Worm (Caenorhabditis elegans) whole organism, mixed stage, embryonic: Measurements from ENCODE around the gene mec-12.

ENCODE experiments used
- M03D4.4 ChIP-seq: sonication (generic microtip); optimal IDR thresholded peaks from 2 replicates; lab custom pipeline; 2017; ENCODE audit warnings: mild to moderate bottlenecking, missing genetic modification characterization, missing compliant biosample characterization
- bed-3 ChIP-seq: fragments of 200-800 bp; sonication (Bioruptor generic); optimal IDR thresholded peaks from 3 replicates; lab custom pipeline; 2018; ENCODE audit warnings: mild to moderate bottlenecking, missing genetic modification characterization, moderate library complexity, missing compliant biosample characterization
- blmp-1 ChIP-seq: fragments of 150-350 bp; optimal IDR thresholded peaks from 2 replicates; lab custom pipeline; 2014; ENCODE audit warnings: missing biosample characterization, missing genetic modification characterization
- ceh-39 ChIP-seq: fragments of 150-350 bp; optimal IDR thresholded peaks from 2 replicates; lab custom pipeline; 2014; ENCODE audit warnings: missing biosample characterization, missing genetic modification characterization
- ceh-43 ChIP-seq: fragments of 200-800 bp; sonication (Bioruptor generic); optimal IDR thresholded peaks from 2 replicates; lab custom pipeline; 2018; ENCODE audit warnings: mild to moderate bottlenecking, missing genetic modification characterization, moderate library complexity, missing compliant biosample characterization
- ceh-83 ChIP-seq: fragments of 200-800 bp; sonication (Bioruptor generic); optimal IDR thresholded peaks from 2 replicates; lab custom pipeline; 2018; ENCODE audit warnings: mild to moderate bottlenecking, missing genetic modification characterization, missing compliant biosample characterization
- ces-1 ChIP-seq: fragments of 150-350 bp; optimal IDR thresholded peaks from 2 replicates; lab custom pipeline; 2014; ENCODE audit warnings: missing biosample characterization, missing genetic modification reagents, missing genetic modification characterization
- cnd-1 ChIP-seq: fragments of 200-800 bp; sonication (Bioruptor generic); optimal IDR thresholded peaks from 2 replicates; lab custom pipeline; 2018; ENCODE audit warnings: mild to moderate bottlenecking, missing genetic modification characterization, missing compliant biosample characterization
- drap-1 ChIP-seq: fragments of 200-800 bp; sonication (Bioruptor generic); optimal IDR thresholded peaks from 3 replicates; lab custom pipeline; 2018; ENCODE audit warnings: mild to moderate bottlenecking, missing genetic modification characterization, missing compliant biosample characterization
- elt-1 ChIP-seq: sonication (generic microtip); optimal IDR thresholded peaks from 2 replicates; lab custom pipeline; 2017; ENCODE audit warnings: missing genetic modification characterization, mild to moderate bottlenecking, missing compliant biosample characterization, antibody characterized with exemption, moderate library complexity, borderline replicate concordance; ENCODE audit not compliant: insufficient read depth
- elt-3 ChIP-seq: fragments of 150-350 bp; optimal IDR thresholded peaks from 2 replicates; lab custom pipeline; 2014; ENCODE audit warnings: missing biosample characterization, missing genetic modification characterization
- flh-1 ChIP-seq: fragments of 200-800 bp; sonication (Bioruptor generic); optimal IDR thresholded peaks from 2 replicates; lab custom pipeline; 2018; ENCODE audit warnings: mild to moderate bottlenecking, missing genetic modification characterization, moderate library complexity, missing compliant biosample characterization
- ham-2 ChIP-seq: fragments of 200-800 bp; sonication (Bioruptor generic); optimal IDR thresholded peaks from 2 replicates; lab custom pipeline; 2018; ENCODE audit warnings: mild to moderate bottlenecking, missing genetic modification characterization, missing compliant biosample characterization
- hlh-1 ChIP-seq: fragments of 150-350 bp; optimal IDR thresholded peaks from 2 replicates; lab custom pipeline; 2014; ENCODE audit warnings: missing biosample characterization, missing genetic modification reagents, missing genetic modification characterization
- lin-13 ChIP-seq: fragments of 150-350 bp; optimal IDR thresholded peaks from 2 replicates; lab custom pipeline; 2014; ENCODE audit warnings: missing biosample characterization, missing genetic modification characterization
- lin-32 ChIP-seq: fragments of 200-800 bp; sonication (Bioruptor generic); optimal IDR thresholded peaks from 2 replicates; lab custom pipeline; 2018; ENCODE audit warnings: mild to moderate bottlenecking, missing genetic modification characterization, missing compliant biosample characterization
- lsy-2 ChIP-seq: fragments of 150-350 bp; optimal IDR thresholded peaks from 2 replicates; lab custom pipeline; 2014; ENCODE audit warnings: missing biosample characterization, missing genetic modification characterization
- mab-5 ChIP-seq: fragments of 150-350 bp; optimal IDR thresholded peaks from 2 replicates; lab custom pipeline; 2014; ENCODE audit warnings: missing biosample characterization, missing genetic modification characterization
- mep-1 ChIP-seq: fragments of 150-350 bp; optimal IDR thresholded peaks from 2 replicates; lab custom pipeline; 2017; ENCODE audit warnings: missing biosample characterization, missing genetic modification reagents, missing genetic modification characterization, inconsistent platforms
- mls-2 ChIP-seq: sonication (generic microtip); optimal IDR thresholded peaks from 2 replicates; lab custom pipeline; 2016; ENCODE audit warnings: mild to moderate bottlenecking, missing genetic modification characterization, moderate library complexity, missing compliant biosample characterization
- nhr-12 ChIP-seq: fragments of 150-350 bp; optimal IDR thresholded peaks from 2 replicates; lab custom pipeline; 2014; ENCODE audit warnings: missing biosample characterization, missing genetic modification characterization
- nhr-2 ChIP-seq: fragments of 150-350 bp; optimal IDR thresholded peaks from 2 replicates; lab custom pipeline; 2014; ENCODE audit warnings: missing biosample characterization, missing genetic modification characterization
- nhr-28 ChIP-seq: fragments of 150-350 bp; optimal IDR thresholded peaks from 2 replicates; lab custom pipeline; 2014; ENCODE audit warnings: missing biosample characterization, missing genetic modification characterization
- nhr-76 ChIP-seq: sonication (generic microtip); optimal IDR thresholded peaks from 2 replicates; lab custom pipeline; 2017; ENCODE audit warnings: missing biosample characterization, missing genetic modification characterization
- sem-2 ChIP-seq: fragments of 200-800 bp; sonication (Bioruptor generic); optimal IDR thresholded peaks from 2 replicates; lab custom pipeline; 2018; ENCODE audit warnings: mild to moderate bottlenecking, missing genetic modification characterization, missing compliant biosample characterization
- snpc-4 ChIP-seq: fragments of 150-350 bp; optimal IDR thresholded peaks from 2 replicates; lab custom pipeline; 2014; ENCODE audit warnings: missing biosample characterization, missing genetic modification characterization
- sptf-1 ChIP-seq: sonication (generic microtip); optimal IDR thresholded peaks from 2 replicates; lab custom pipeline; 2017; ENCODE audit warnings: mild to moderate bottlenecking, missing genetic modification characterization, moderate library complexity, missing compliant biosample characterization
- tbx-8 ChIP-seq: fragments of 200-800 bp; sonication (Bioruptor generic); optimal IDR thresholded peaks from 2 replicates; lab custom pipeline; 2018; ENCODE audit warnings: mild to moderate bottlenecking, missing genetic modification characterization, moderate library complexity, missing compliant biosample characterization
- unc-120 ChIP-seq: sonication (generic microtip); optimal IDR thresholded peaks from 2 replicates; lab custom pipeline; 2017; ENCODE audit warnings: missing genetic modification characterization, missing compliant biosample characterization; ENCODE audit not compliant: poor library complexity, severe bottlenecking
- unc-39 ChIP-seq: fragments of 150-350 bp; optimal IDR thresholded peaks from 2 replicates; lab custom pipeline; 2014; ENCODE audit warnings: missing biosample characterization, missing genetic modification characterization
- unc-62 ChIP-seq: fragments of 150-350 bp; optimal IDR thresholded peaks from 2 replicates; lab custom pipeline; 2014; ENCODE audit warnings: missing biosample characterization, missing genetic modification reagents, missing genetic modification characterization
- zip-8 ChIP-seq: fragments of 150-350 bp; optimal IDR thresholded peaks from 2 replicates; lab custom pipeline; 2014; ENCODE audit warnings: missing biosample characterization, missing genetic modification characterization
- ztf-11 ChIP-seq: fragments of 150-350 bp; optimal IDR thresholded peaks from 2 replicates; lab custom pipeline; 2014; ENCODE audit warnings: missing biosample characterization, missing genetic modification characterization

Gene mec-12

ce11 chrIII:3107530-3107929 lies 31.5 kb downstream of the mec-12 start:
- no peak for TF ChIP-seq cnd-1
- TF ChIP-seq ztf-11 (tag; lab: Kevin White, UChicago): no peak
- no peak for TF ChIP-seq zip-8
- no peak for TF ChIP-seq M03D4.4
- no peak for TF ChIP-seq lin-32 (GFP tag; lab: Kevin White, UChicago)
- TF ChIP-seq bed-3: no peak
- no peak for TF ChIP-seq hlh-1
- TF ChIP-seq sem-2 (GFP tag; lab: Kevin White, UChicago): no peak
- TF ChIP-seq nhr-28 (tag; lab: Kevin White, UChicago): no peak
- TF ChIP-seq mls-2 (tag; lab: Kevin White, UChicago): no peak
- TF ChIP-seq unc-39 (tag; lab: Kevin White, UChicago): no peak
- TF ChIP-seq mab-5 (tag; lab: Kevin White, UChicago): no peak
- no peak for TF ChIP-seq blmp-1
- TF ChIP-seq ceh-39 (tag; lab: Kevin White, UChicago): no peak
- TF ChIP-seq ceh-43 (GFP tag; lab: Kevin White, UChicago): no peak
- no peak for TF ChIP-seq nhr-76 (tag; lab: Kevin White, UChicago)
- no peak for TF ChIP-seq lsy-2 (tag; lab: Kevin White, UChicago)
- TF ChIP-seq unc-120: no peak
- no peak for TF ChIP-seq elt-1 (tag; lab: Kevin White, UChicago)
- TF ChIP-seq drap-1 (GFP tag; lab: Kevin White, UChicago): no peak

DNA sequence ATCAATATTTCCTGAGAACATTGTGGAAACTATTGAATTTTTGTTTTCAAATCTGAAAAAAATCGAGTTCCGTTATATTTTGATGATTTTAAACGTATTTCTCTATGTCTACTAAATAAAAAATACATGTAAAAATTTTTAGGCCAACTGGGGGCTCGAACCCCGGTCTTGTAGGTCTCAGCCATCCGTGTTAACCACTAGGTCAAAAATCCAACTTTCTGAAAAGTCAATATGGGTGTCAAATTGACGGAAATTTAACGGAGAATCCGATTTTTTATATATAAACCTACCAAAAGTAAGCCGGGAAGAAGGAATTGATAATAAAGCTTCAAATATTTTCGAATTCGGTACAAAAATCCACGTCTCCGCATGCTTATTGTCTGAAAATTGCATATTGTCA lies 32.7 kb downstream of the mec-12 start:
- TF ChIP-seq nhr-28 (tag; lab: Kevin White, UChicago): no peak
- no peak for TF ChIP-seq ces-1 (GFP tag; lab: Kevin White, UChicago)
- TF ChIP-seq nhr-12 (tag; lab: Kevin White, UChicago): no peak
- TF ChIP-seq cnd-1: no peak
- TF ChIP-seq ceh-39 (tag; lab: Kevin White, UChicago): no peak
- TF ChIP-seq mep-1 (tag; lab: Kevin White, UChicago): no peak
- TF ChIP-seq ceh-83 (GFP tag; lab: Kevin White, UChicago): no peak

DNA sequence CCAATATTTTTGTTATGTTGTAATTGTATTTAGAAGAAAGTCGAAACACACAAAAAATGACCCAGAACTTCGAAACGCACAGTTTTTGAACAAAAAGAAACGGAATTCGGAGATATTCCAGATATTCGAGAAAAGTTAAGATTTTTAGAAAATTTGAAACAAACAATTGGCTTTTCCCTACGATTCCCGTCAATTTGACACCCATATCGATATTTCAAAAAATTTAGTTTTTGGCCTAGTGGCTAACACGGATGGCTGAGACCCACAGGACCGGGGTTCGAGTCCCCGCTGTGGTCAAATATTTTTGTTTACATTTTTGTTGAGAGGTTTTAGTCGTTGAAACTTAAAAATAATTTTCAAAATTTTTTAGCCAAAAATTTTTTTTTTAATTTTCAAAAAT lies 33.8 kb downstream of the mec-12 start:
- TF ChIP-seq ceh-39 (tag; lab: Kevin White, UChicago) (no peak), elt-3 (tag; lab: Kevin White, UChicago) (no peak), unc-39 (tag; lab: Kevin White, UChicago) (no peak), tbx-8 (no peak), nhr-12 (tag; lab: Kevin White, UChicago) (no peak), nhr-2 (tag; lab: Kevin White, UChicago) (no peak)

DNA sequence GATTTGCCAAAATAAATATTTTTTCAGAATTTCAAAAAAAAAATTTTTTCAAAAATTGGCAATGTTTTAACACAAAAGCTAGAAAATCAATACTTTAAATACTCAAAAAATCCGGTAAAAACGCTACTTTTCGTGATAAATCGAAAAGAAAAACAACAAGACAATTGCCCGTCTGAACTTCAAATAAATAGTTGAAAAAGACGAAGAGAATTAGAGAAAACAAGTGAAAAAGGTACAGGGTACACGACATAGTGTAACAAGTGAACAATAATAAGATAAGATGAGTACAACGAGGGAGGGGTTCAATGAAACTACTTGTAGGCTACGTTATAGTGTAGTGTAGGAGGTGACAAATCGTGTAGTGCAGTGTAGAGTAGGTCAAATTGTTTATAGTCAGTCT lies 34.5 kb downstream of the mec-12 start:
- no peak for TF ChIP-seq ceh-39 (tag; lab: Kevin White, UChicago)
- peak; percentile 6 for TF ChIP-seq hlh-1
- peak; percentile 6 for TF ChIP-seq unc-62 (GFP tag; lab: Kevin White, UChicago)
- no peak for TF ChIP-seq zip-8

DNA sequence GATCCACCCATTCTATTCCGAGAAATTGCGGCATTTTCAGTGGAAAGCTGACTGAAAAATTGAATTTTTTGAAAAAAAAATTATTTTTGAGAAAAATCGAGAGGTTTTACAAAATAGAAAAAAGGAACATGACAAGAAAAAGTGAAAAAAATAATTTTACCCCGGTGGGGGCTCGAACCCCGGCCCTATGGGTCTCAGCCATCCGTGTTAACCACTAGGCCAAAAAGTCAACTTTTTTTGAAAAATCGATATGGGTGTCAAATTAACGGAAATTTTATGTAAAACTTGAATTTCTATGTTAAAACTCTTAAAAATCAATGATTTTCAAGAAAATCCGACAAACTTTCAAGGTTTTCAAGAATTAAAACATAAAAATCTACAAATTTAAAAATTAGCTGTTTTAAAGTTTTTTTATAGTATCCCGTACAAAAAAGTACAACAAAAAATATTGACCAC lies 35.1 kb downstream of the mec-12 start, which contains the start of gene Y53G8B.2:
Gene Y53G8B.2, minus strand, starts transcription at position 51 of the 456 bp plus-strand sequence.
- TF ChIP-seq ham-2 (GFP tag; lab: Kevin White, UChicago): no peak
- no peak for TF ChIP-seq ceh-43 (GFP tag; lab: Kevin White, UChicago)
- no peak for TF ChIP-seq elt-3 (tag; lab: Kevin White, UChicago)
- TF ChIP-seq blmp-1: no peak
- TF ChIP-seq lin-13 (tag; lab: Kevin White, UChicago): no peak
- no peak for TF ChIP-seq sptf-1 (tag; lab: Kevin White, UChicago)
- no peak for TF ChIP-seq unc-62 (GFP tag; lab: Kevin White, UChicago)
- no peak for TF ChIP-seq mep-1 (tag; lab: Kevin White, UChicago)
- TF ChIP-seq snpc-4 (tag; lab: Kevin White, UChicago): no peak
- no peak for TF ChIP-seq mab-5 (tag; lab: Kevin White, UChicago)
- no peak for TF ChIP-seq mls-2 (tag; lab: Kevin White, UChicago)
- no peak for TF ChIP-seq M03D4.4
- no peak for TF ChIP-seq lin-32 (GFP tag; lab: Kevin White, UChicago)
- TF ChIP-seq cnd-1: no peak
- TF ChIP-seq tbx-8: no peak
- TF ChIP-seq flh-1 (GFP tag; lab: Kevin White, UChicago): no peak
- no peak for TF ChIP-seq ztf-11 (tag; lab: Kevin White, UChicago)
- TF ChIP-seq drap-1 (GFP tag; lab: Kevin White, UChicago): no peak
- TF ChIP-seq elt-1 (tag; lab: Kevin White, UChicago): no peak
